Worm (Caenorhabditis elegans) whole organism, L4/young adult: ENCODE data around the gene irld-62.

Experiments used
- W03F9.2 ChIP-seq: fragments of 150-350 bp; optimal IDR thresholded peaks from 2 replicates; lab custom pipeline; 2014; ENCODE audit warnings: missing biosample characterization, missing genetic modification characterization
- dao-5 ChIP-seq: sonication (generic microtip); optimal IDR thresholded peaks from 2 replicates; lab custom pipeline; 2016; ENCODE audit warnings: missing genotype, missing genetic modification characterization, moderate library complexity, missing compliant biosample characterization
- him-1 ChIP-seq: sonication (generic microtip); optimal IDR thresholded peaks from 2 replicates; lab custom pipeline; 2016; ENCODE audit warnings: missing genotype, missing genetic modification reagents, missing genetic modification characterization, missing compliant biosample characterization

ce11 chrV:15281279-15281949, 29.5 kb upstream of the irld-62 start, which contains the start of the genes srw-19 and srx-51:
- TF ChIP-seq W03F9.2 (tag; lab: Kevin White, UChicago), result no peak
- no peak for TF ChIP-seq him-1 (tag; lab: Kevin White, UChicago)
- TF ChIP-seq dao-5, result no peak
